Worm (Caenorhabditis elegans): ENCODE measurements around the gene fipr-15.

fipr-15 gene

ce11 chrIV:10884263-10884662 is 3.9 kb downstream of the fipr-15 start, which contains the start of gene F13E9.5:
F13E9.5 (minus strand) TSS chrIV:10884363.
- TF ChIP-seq nhr-80 (tag; optimal IDR thresholded peaks at IDR 0.05) (no peak), F57A8.1 (GFP tag; optimal IDR thresholded peaks at IDR 0.05) (no peak), F39B2.1 (GFP tag; IDR thresholded peaks at IDR 0.05) (no peak), repo-1 (tag; optimal IDR thresholded peaks at IDR 0.05) (no peak), zfh-2 (GFP tag; conservative IDR thresholded peaks at IDR 0.05) (no peak), ztf-3 (GFP tag; optimal IDR thresholded peaks at IDR 0.05) (no peak), Y95B8A.8 (GFP tag; IDR thresholded peaks at IDR 0.05) (no peak), B0261.1 (tag; optimal IDR thresholded peaks at IDR 0.05) (no peak), D2030.7 (GFP tag; IDR thresholded peaks at IDR 0.05) (no peak), nhr-27 (tag; optimal IDR thresholded peaks at IDR 0.05) (no peak), rpc-1 (optimal IDR thresholded peaks at IDR 0.05) (no peak), rpc-1 (tag; optimal IDR thresholded peaks at IDR 0.05) (no peak), Y67H2A.10 (GFP tag; conservative IDR thresholded peaks at IDR 0.05) (no peak), tbp1 (GFP tag; optimal IDR thresholded peaks at IDR 0.05) (no peak), Y53F4B.3 (GFP tag; IDR thresholded peaks at IDR 0.05) (no peak)

- no peak for TF ChIP-seq F57A8.1 (GFP tag; optimal IDR thresholded peaks at IDR 0.05)
- no peak for TF ChIP-seq F49E8.2 (tag; optimal IDR thresholded peaks at IDR 0.05; ENCODE audit: insufficient read depth)
- no peak for TF ChIP-seq ekl-4 (GFP tag; IDR thresholded peaks at IDR 0.05)
- TF ChIP-seq akir-1 (GFP tag; optimal IDR thresholded peaks at IDR 0.05) = no peak
- no peak for TF ChIP-seq madf-3 (GFP tag; IDR thresholded peaks at IDR 0.05)
- no peak for TF ChIP-seq tlf-1 (GFP tag; optimal IDR thresholded peaks at IDR 0.05)
- no peak for TF ChIP-seq mxl-1 (tag; optimal IDR thresholded peaks at IDR 0.05)
Measured at ce11 chrIV:10885915-10886314, 5.6 kb downstream of the fipr-15 start, which contains the start of gene srlf-11. srlf-11 (minus strand) TSS chrIV:10886015.

- TF ChIP-seq ekl-4 (GFP tag; IDR thresholded peaks at IDR 0.05) (no peak), let-526 (GFP tag; IDR thresholded peaks at IDR 0.05) (no peak), F22D6.2 (tag; optimal IDR thresholded peaks at IDR 0.05) (no peak), hmg-20 (GFP tag; IDR thresholded peaks at IDR 0.05) (no peak), mel-28 (tag; optimal IDR thresholded peaks at IDR 0.05; ENCODE audit: borderline replicate concordance) (no peak), atf-7 (tag; optimal IDR thresholded peaks at IDR 0.05) (no peak), Y53F4B.3 (GFP tag; IDR thresholded peaks at IDR 0.05) (no peak), C06A6.2 (GFP tag; conservative IDR thresholded peaks at IDR 0.05) (no peak), dpff-1 (tag; optimal IDR thresholded peaks at IDR 0.05) (no peak), lag-1 (GFP tag; IDR thresholded peaks at IDR 0.05) (no peak), snpc-1.3 (tag; optimal IDR thresholded peaks at IDR 0.05; ENCODE audit: insufficient read depth) (no peak), lsl-1 (GFP tag; optimal IDR thresholded peaks at IDR 0.05) (no peak), ztf-22 (GFP tag; optimal IDR thresholded peaks at IDR 0.05) (no peak), ceh-79 (tag; optimal IDR thresholded peaks at IDR 0.05) (no peak), attf-3 (GFP tag; conservative IDR thresholded peaks at IDR 0.05) (no peak), unc-130 (GFP tag; optimal IDR thresholded peaks at IDR 0.05) (no peak), F57A8.1 (GFP tag; optimal IDR thresholded peaks at IDR 0.05) (no peak)
Measured at ce11 chrIV:10887285-10887684, 6.9 kb downstream of the fipr-15 start, which contains the start of gene F13E9.16. F13E9.16 (minus strand) TSS chrIV:10887385.
